Fruit fly (Drosophila melanogaster): ENCODE data around the gene wcy.
A peak's percentile ranks its signal among the peaks of the same experiment; 100 is the strongest.

The wcy gene

DNA sequence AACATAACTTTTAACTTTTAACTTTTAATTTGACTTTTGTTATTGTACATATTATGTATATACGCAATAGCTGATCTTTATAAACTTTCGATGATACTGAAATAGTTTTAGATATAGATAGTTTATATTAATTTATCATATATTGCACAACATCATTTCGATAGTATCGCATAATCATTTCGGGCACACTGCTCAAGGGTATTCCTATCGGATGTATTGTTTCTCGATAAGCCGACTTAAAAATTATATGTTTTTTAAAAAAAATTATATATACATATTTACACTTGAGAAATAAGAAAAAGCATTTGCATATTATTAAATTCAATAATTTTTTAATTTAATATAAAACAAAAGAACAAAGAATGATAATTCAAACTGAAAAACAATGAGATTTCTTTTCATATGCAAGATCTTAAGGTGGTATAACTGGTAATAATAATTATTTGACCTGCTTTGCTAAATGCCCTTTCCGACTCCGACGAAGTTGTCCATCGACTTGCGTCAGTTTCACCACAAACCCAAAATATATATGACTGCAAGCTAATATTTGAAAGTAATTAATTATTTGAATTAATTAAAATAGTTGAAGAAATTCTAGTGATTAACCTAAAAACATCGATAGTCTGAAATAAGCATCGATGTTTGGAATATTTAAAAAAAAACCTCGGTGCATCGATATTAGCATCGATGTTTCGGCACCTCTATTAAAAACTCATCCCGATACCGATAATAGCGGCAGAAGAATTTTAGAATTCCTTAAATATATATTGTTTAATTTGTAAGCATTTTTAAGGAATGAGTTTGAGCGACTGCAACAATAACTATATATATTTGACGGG lies 661 bp upstream of the wcy start, which contains the start of gene CG4949 (continued):
- no peak for TF ChIP-seq spab (GFP tag; optimal IDR thresholded peaks at IDR 0.05)
- no peak for TF ChIP-seq CG10669 (GFP tag; optimal IDR thresholded peaks at IDR 0.05)
- peak; percentile 17 for TF ChIP-seq CG32006 (GFP tag; optimal IDR thresholded peaks at IDR 0.05)
- TF ChIP-seq Blimp-1 (GFP tag; optimal IDR thresholded peaks at IDR 0.05) = no peak
- no peak for TF ChIP-seq fkh (GFP tag; optimal IDR thresholded peaks at IDR 0.05)
- TF ChIP-seq Sox15 (GFP tag; optimal IDR thresholded peaks at IDR 0.05) = no peak
- TF ChIP-seq CG31627 (GFP tag; optimal IDR thresholded peaks at IDR 0.05) = no peak
- TF ChIP-seq Sox14 (GFP tag; optimal IDR thresholded peaks at IDR 0.05) = no peak
- no peak for TF ChIP-seq fd59A (GFP tag; optimal IDR thresholded peaks at IDR 0.05)
- TF ChIP-seq CG8319 (GFP tag; optimal IDR thresholded peaks at IDR 0.05) = no peak
- TF ChIP-seq CG11294 (GFP tag; IDR thresholded peaks at IDR 0.05) = no peak
- TF ChIP-seq pdm3 (GFP tag; optimal IDR thresholded peaks at IDR 0.05) = peak; percentile 34
- no peak for TF ChIP-seq CG7368 (GFP tag; optimal IDR thresholded peaks at IDR 0.05)
- TF ChIP-seq dsx (GFP tag; optimal IDR thresholded peaks at IDR 0.05; ENCODE audit: poor library complexity, severe bottlenecking) = no peak
- TF ChIP-seq CG15336 (GFP tag; IDR thresholded peaks at IDR 0.05) = peak; percentile 37
- peak; percentile 51 for TF ChIP-seq svp (GFP tag)
- TF ChIP-seq Lpt (GFP tag; optimal IDR thresholded peaks at IDR 0.05) = peak; percentile 19
- TF ChIP-seq CG11902 (GFP tag; optimal IDR thresholded peaks at IDR 0.05) = no peak
- peak; percentile 6 for TF ChIP-seq lz (GFP tag; optimal IDR thresholded peaks at IDR 0.05)
- peak; percentile 15 for TF ChIP-seq esn (GFP tag; optimal IDR thresholded peaks at IDR 0.05)
- TF ChIP-seq Hr38 (GFP tag; optimal IDR thresholded peaks at IDR 0.05) = no peak
- TF ChIP-seq Ets96B (tag; optimal IDR thresholded peaks at IDR 0.05) = no peak
- no peak for TF ChIP-seq vri (GFP tag; optimal IDR thresholded peaks at IDR 0.05)
- no peak for TF ChIP-seq Hr4 (GFP tag; optimal IDR thresholded peaks at IDR 0.05)
- peak; percentile 22 for TF ChIP-seq CG10631 (GFP tag; optimal IDR thresholded peaks at IDR 0.05)
- TF ChIP-seq CG4318 (GFP tag; optimal IDR thresholded peaks at IDR 0.05) = no peak
- no peak for TF ChIP-seq Sox102F (GFP tag; optimal IDR thresholded peaks at IDR 0.05)
- TF ChIP-seq ss (GFP tag; optimal IDR thresholded peaks at IDR 0.05) = no peak
- peak; percentile 24 for TF ChIP-seq acj6 (GFP tag; optimal IDR thresholded peaks at IDR 0.05)
- TF ChIP-seq CG6163 (GFP tag; IDR thresholded peaks at IDR 0.05) = no peak
- no peak for TF ChIP-seq achi (GFP tag; optimal IDR thresholded peaks at IDR 0.05)
- no peak for TF ChIP-seq CG9139 (GFP tag; optimal IDR thresholded peaks at IDR 0.05)
- TF ChIP-seq CG16779 (tag; optimal IDR thresholded peaks at IDR 0.05) = no peak
- TF ChIP-seq CG8632 (GFP tag; optimal IDR thresholded peaks at IDR 0.05) = peak; percentile 16
- TF ChIP-seq Eip78C (GFP tag) = peak; percentile 27
- TF ChIP-seq fd85E (GFP tag; optimal IDR thresholded peaks at IDR 0.05) = no peak
- TF ChIP-seq cyc (GFP tag; optimal IDR thresholded peaks at IDR 0.05) = no peak
- TF ChIP-seq OdsH (GFP tag; optimal IDR thresholded peaks at IDR 0.05) = peak; percentile 28
- TF ChIP-seq topi (GFP tag; optimal IDR thresholded peaks at IDR 0.05) = no peak
- TF ChIP-seq Met (GFP tag; optimal IDR thresholded peaks at IDR 0.05) = no peak

All from whole organism, prepupa.